Worm (Caenorhabditis elegans) whole organism, L4 larva: ENCODE results near the gene nhl-1.

Source experiments
- D1046.2 ChIP-seq: fragments of 200-800 bp; sonication (Bioruptor generic); IDR thresholded peaks from 2 replicates; pipeline ENCODE4 v1.3.6; 2022; ENCODE audit warnings: missing genetic modification characterization, missing compliant biosample characterization
- F44E2.7 ChIP-seq: fragments of 200-800 bp; sonication (Bioruptor generic); IDR thresholded peaks from 2 replicates; pipeline ENCODE4 v2.1.2; 2022; ENCODE audit warnings: missing genetic modification characterization, missing compliant biosample characterization
- R02D3.7 ChIP-seq: fragments of 150-350 bp; sonication (generic microtip); optimal IDR thresholded peaks from 3 replicates; lab custom pipeline; 2014; ENCODE audit warnings: missing biosample characterization, missing genetic modification characterization
- T26A8.4 ChIP-seq: fragments of 200-800 bp; sonication (Bioruptor generic); IDR thresholded peaks from 2 replicates; pipeline ENCODE4 v1.3.6; 2022; ENCODE audit warnings: missing genetic modification characterization, missing compliant biosample characterization
- Y105C5A.15 ChIP-seq: fragments of 200-800 bp; sonication (Bioruptor generic); IDR thresholded peaks from 2 replicates; pipeline ENCODE4 v1.3.6; 2022; ENCODE audit warnings: missing genetic modification characterization, missing compliant biosample characterization
- aha-1 ChIP-seq: fragments of 150-350 bp; peaks from one replicate; lab custom pipeline; 2014; ENCODE audit warnings: missing biosample characterization, missing genetic modification characterization
- ceh-32 ChIP-seq: sonication (generic microtip); optimal IDR thresholded peaks from 2 replicates; lab custom pipeline; 2016; ENCODE audit warnings: mild to moderate bottlenecking, missing genetic modification characterization, missing compliant biosample characterization; ENCODE audit not compliant: poor library complexity
- ceh-44 ChIP-seq: fragments of 200-800 bp; sonication (Bioruptor generic); IDR thresholded peaks from 2 replicates; pipeline ENCODE4 v1.3.6; 2022; ENCODE audit warnings: missing genetic modification reagents, missing genetic modification characterization, missing compliant biosample characterization
- duxl-1 ChIP-seq: sonication (generic microtip); optimal IDR thresholded peaks from 2 replicates; lab custom pipeline; 2016; ENCODE audit warnings: mild to moderate bottlenecking, missing genetic modification characterization, moderate library complexity, missing compliant biosample characterization; ENCODE audit not compliant: poor library complexity
- dve-1 ChIP-seq: sonication (generic microtip); optimal IDR thresholded peaks from 2 replicates; lab custom pipeline; 2017; ENCODE audit warnings: antibody characterized with exemption, mild to moderate bottlenecking, missing genetic modification characterization, missing compliant biosample characterization; ENCODE audit not compliant: insufficient read depth
- egl-27 ChIP-seq: sonication (generic microtip); optimal IDR thresholded peaks from 3 replicates; lab custom pipeline; 2017; ENCODE audit warnings: missing biosample characterization, missing genetic modification reagents, missing genetic modification characterization
- fkh-10 ChIP-seq: fragments of 150-350 bp; optimal IDR thresholded peaks from 2 replicates; lab custom pipeline; 2014; ENCODE audit warnings: missing biosample characterization, missing genetic modification reagents, missing genetic modification characterization
- fos-1 ChIP-seq: fragments of 150-350 bp; optimal IDR thresholded peaks from 2 replicates; lab custom pipeline; 2014; ENCODE audit warnings: missing biosample characterization, missing genetic modification characterization
- lin-13 ChIP-seq: fragments of 150-350 bp; optimal IDR thresholded peaks from 2 replicates; lab custom pipeline; 2014; ENCODE audit warnings: missing biosample characterization, missing genetic modification reagents, missing genetic modification characterization
- lsy-2 ChIP-seq, 2 experiments: fragments of 150-350 bp in 1 of 2; sonication (generic microtip) in 1 of 2; optimal IDR thresholded peaks; 2 replicates each; lab custom pipeline; 2014 to 2017; ENCODE audit warnings: missing biosample characterization in 2 of 2, missing genetic modification characterization in 2 of 2
- madf-9 ChIP-seq: fragments of 200-800 bp; sonication (Bioruptor generic); conservative IDR thresholded peaks from 2 replicates; pipeline ENCODE4 v1.3.6; 2022; ENCODE audit warnings: missing genetic modification reagents, missing genetic modification characterization, missing compliant biosample characterization
- mdt-29 ChIP-seq: fragments of 200-800 bp; sonication (Bioruptor generic); IDR thresholded peaks from 2 replicates; pipeline ENCODE4 v1.3.6; 2022; ENCODE audit warnings: missing genetic modification reagents, missing genetic modification characterization, missing compliant biosample characterization
- mxl-3 ChIP-seq: fragments of 200-800 bp; sonication (Bioruptor generic); optimal IDR thresholded peaks from 2 replicates; lab custom pipeline; 2018; ENCODE audit warnings: mild to moderate bottlenecking, missing genetic modification characterization, missing compliant biosample characterization
- nhr-102 ChIP-seq: sonication (generic microtip); optimal IDR thresholded peaks from 2 replicates; lab custom pipeline; 2016; ENCODE audit warnings: mild to moderate bottlenecking, missing genetic modification characterization, moderate library complexity, missing compliant biosample characterization
- nhr-28 ChIP-seq: fragments of 150-350 bp; optimal IDR thresholded peaks from 2 replicates; lab custom pipeline; 2014; ENCODE audit warnings: missing biosample characterization, missing genetic modification characterization
- nhr-6 ChIP-seq: fragments of 150-350 bp; optimal IDR thresholded peaks from 2 replicates; lab custom pipeline; 2014; ENCODE audit warnings: missing biosample characterization, missing genetic modification characterization
- php-3 ChIP-seq: fragments of 200-800 bp; sonication (Bioruptor generic); IDR thresholded peaks from 2 replicates; pipeline ENCODE4 v1.3.6; 2022; ENCODE audit warnings: missing genetic modification reagents, missing genetic modification characterization, missing compliant biosample characterization
- sdz-12 ChIP-seq: fragments of 200-800 bp; sonication (Bioruptor generic); optimal IDR thresholded peaks from 2 replicates; lab custom pipeline; 2018; ENCODE audit warnings: mild to moderate bottlenecking, missing genetic modification characterization, missing compliant biosample characterization
- set-16 ChIP-seq: fragments of 200-800 bp; sonication (Bioruptor generic); IDR thresholded peaks from 2 replicates; pipeline ENCODE4 v1.3.6; 2022; ENCODE audit warnings: missing genetic modification reagents, missing genetic modification characterization, missing compliant biosample characterization
- tag-97 ChIP-seq: fragments of 200-800 bp; sonication (Bioruptor generic); IDR thresholded peaks from 2 replicates; pipeline ENCODE4 v1.3.6; 2022; ENCODE audit warnings: missing genetic modification characterization, missing compliant biosample characterization
- unc-62 ChIP-seq, 3 experiments: fragments of 150-350 bp in 1 of 3; sonication (generic microtip); optimal IDR thresholded peaks in 2 of 3; peaks in 1 of 3; 1 replicate in 1 of 3; 2 replicates in 2 of 3; lab custom pipeline; 2014 to 2017; ENCODE audit warnings: missing biosample characterization in 3 of 3, missing genetic modification characterization in 3 of 3, missing genetic modification reagents in 3 of 3, missing genotype in 1 of 3
- zip-11 ChIP-seq: fragments of 200-800 bp; sonication (Bioruptor generic); IDR thresholded peaks from 2 replicates; pipeline ENCODE4 v1.3.6; 2022; ENCODE audit warnings: missing genetic modification characterization, missing compliant biosample characterization

nhl-1 gene

ce11 chrIII:9125789-9126304 is 27.9 kb downstream of the nhl-1 start, which contains the start of gene sec-16A.1 (continued):
- TF ChIP-seq lin-13 (GFP tag; lab: Kevin White, UChicago) (no peak), aha-1 (tag; lab: Kevin White, UChicago) (peak; percentile 44), nhr-102 (tag; lab: Kevin White, UChicago) (no peak), nhr-28 (tag; lab: Kevin White, UChicago) (peak; percentile 4), F44E2.7 (GFP tag; lab: Robert Waterston, UW) (no peak), R02D3.7 (tag; lab: Kevin White, UChicago) (no peak), fkh-10 (GFP tag; lab: Kevin White, UChicago) (no peak), nhr-6 (tag; lab: Kevin White, UChicago) (no peak), Y105C5A.15 (GFP tag; lab: Robert Waterston, UW) (no peak), lsy-2 (tag; optimal IDR thresholded peaks at IDR 0.05; lab: Kevin White, UChicago) (no peak), ceh-32 (no peak)

- TF ChIP-seq T26A8.4 (GFP tag; lab: Robert Waterston, UW) (no peak), unc-62 (GFP tag; optimal IDR thresholded peaks at IDR 0.05 in 1 of 2; lab: Kevin White, UChicago) (peak in 1 of 2 experiments; percentile 17), unc-62 (tag; optimal IDR thresholded peaks at IDR 0.05; lab: Kevin White, UChicago) (no peak)
These were observed 34.6 kb downstream of the nhl-1 start, which contains the start of gene ced-11 for ce11 chrIII:9118921-9119606. TSS of gene ced-11 (plus strand) at chrIII:9119556.

ce11 chrIII:9118314-9118850 is 35.3 kb downstream of the nhl-1 start, which contains the start of gene grl-11:
TSS of gene grl-11 (minus strand) at chrIII:9118364.
- TF ChIP-seq D1046.2 (no peak), unc-62 (GFP tag; optimal IDR thresholded peaks at IDR 0.05 in 1 of 2; lab: Kevin White, UChicago) (peak in 1 of 2 experiments; percentile 81), unc-62 (tag; optimal IDR thresholded peaks at IDR 0.05; lab: Kevin White, UChicago) (no peak)

ce11 chrIII:9115745-9116144 is 38.0 kb downstream of the nhl-1 start:
- TF ChIP-seq sdz-12 (GFP tag; lab: Kevin White, UChicago) (no peak), aha-1 (tag; lab: Kevin White, UChicago) (peak; percentile 52), unc-62 (GFP tag; optimal IDR thresholded peaks at IDR 0.05 in 1 of 2; lab: Kevin White, UChicago) (peak in 1 of 2 experiments; percentile 77), unc-62 (tag; optimal IDR thresholded peaks at IDR 0.05; lab: Kevin White, UChicago) (no peak), tag-97 (GFP tag; lab: Robert Waterston, UW) (no peak)
- TF ChIP-seq, all 104 proteins: peak for 2

ce11 chrIII:9114649-9115048 is 39.1 kb downstream of the nhl-1 start, which contains the start of gene ZK512.1:
TSS of gene ZK512.1 (plus strand) at chrIII:9114949.
- TF ChIP-seq lsy-2 (tag; optimal IDR thresholded peaks at IDR 0.05; lab: Kevin White, UChicago): no peak
- TF ChIP-seq ceh-44 (GFP tag; lab: Robert Waterston, UW): no peak
- no peak for TF ChIP-seq mdt-29 (GFP tag; lab: Robert Waterston, UW)
- no peak for TF ChIP-seq duxl-1
- TF ChIP-seq php-3: no peak
- no peak for TF ChIP-seq madf-9
- no peak for TF ChIP-seq dve-1 (tag; lab: Kevin White, UChicago)
- no peak for TF ChIP-seq egl-27 (tag; lab: Kevin White, UChicago)
- TF ChIP-seq F44E2.7 (GFP tag; lab: Robert Waterston, UW): no peak
- TF ChIP-seq mxl-3 (GFP tag; lab: Kevin White, UChicago): no peak
- no peak for TF ChIP-seq fos-1 (tag; lab: Kevin White, UChicago)
- TF ChIP-seq set-16: no peak
- TF ChIP-seq zip-11: no peak
- no peak for TF ChIP-seq T26A8.4 (GFP tag; lab: Robert Waterston, UW)

ce11 chrIII:9114076-9114475 is 39.6 kb downstream of the nhl-1 start:
- TF ChIP-seq lsy-2 (tag; optimal IDR thresholded peaks at IDR 0.05; lab: Kevin White, UChicago): no peak
- peak; percentile 97 for TF ChIP-seq aha-1 (tag; lab: Kevin White, UChicago)
- no peak for TF ChIP-seq fos-1 (tag; lab: Kevin White, UChicago)
